Worm (Caenorhabditis elegans): ENCODE measurements around the gene ccm-3.
A peak's percentile ranks its signal among the peaks of the same experiment; 100 is the strongest.

The ccm-3 gene

DNA sequence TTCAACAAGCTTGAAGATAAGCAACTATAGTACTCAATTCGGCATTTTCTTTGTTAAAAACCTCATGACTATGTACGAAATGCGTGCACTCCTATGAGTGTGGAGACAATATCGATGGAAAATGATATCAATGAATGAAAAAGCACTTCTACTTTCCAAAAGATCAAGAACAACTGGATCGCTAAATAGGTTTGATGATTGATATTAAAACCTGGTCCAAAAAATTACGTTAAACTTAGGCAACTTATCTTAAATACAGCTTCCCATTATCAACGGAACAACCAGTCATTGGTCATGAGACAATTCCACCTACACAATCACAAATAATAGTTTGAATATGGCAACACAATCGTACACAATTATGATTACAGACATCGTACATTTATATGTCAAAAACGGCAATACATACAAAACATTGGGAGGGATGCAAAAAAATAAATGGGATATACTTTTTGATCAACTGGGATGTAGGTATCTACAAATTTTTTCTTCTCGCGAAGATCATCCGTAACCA lies 47.3 kb downstream of the ccm-3 start:
- TF ChIP-seq elt-3 (tag; optimal IDR thresholded peaks at IDR 0.05) (no peak), ztf-11 (tag; optimal IDR thresholded peaks at IDR 0.05) (no peak), nhr-76 (tag; optimal IDR thresholded peaks at IDR 0.05) (no peak), lsy-2 (tag; optimal IDR thresholded peaks at IDR 0.05) (no peak), unc-39 (tag; optimal IDR thresholded peaks at IDR 0.05) (no peak), mep-1 (tag; optimal IDR thresholded peaks at IDR 0.05) (no peak), ham-2 (GFP tag; optimal IDR thresholded peaks at IDR 0.05) (no peak), blmp-1 (tag; optimal IDR thresholded peaks at IDR 0.05) (no peak), ceh-43 (GFP tag; optimal IDR thresholded peaks at IDR 0.05) (no peak), cnd-1 (tag; optimal IDR thresholded peaks at IDR 0.05) (no peak), sem-2 (GFP tag; optimal IDR thresholded peaks at IDR 0.05) (no peak), flh-1 (GFP tag; optimal IDR thresholded peaks at IDR 0.05) (no peak), unc-62 (GFP tag; optimal IDR thresholded peaks at IDR 0.05) (no peak), M03D4.4 (tag; optimal IDR thresholded peaks at IDR 0.05) (no peak), bed-3 (GFP tag; optimal IDR thresholded peaks at IDR 0.05) (no peak)

DNA sequence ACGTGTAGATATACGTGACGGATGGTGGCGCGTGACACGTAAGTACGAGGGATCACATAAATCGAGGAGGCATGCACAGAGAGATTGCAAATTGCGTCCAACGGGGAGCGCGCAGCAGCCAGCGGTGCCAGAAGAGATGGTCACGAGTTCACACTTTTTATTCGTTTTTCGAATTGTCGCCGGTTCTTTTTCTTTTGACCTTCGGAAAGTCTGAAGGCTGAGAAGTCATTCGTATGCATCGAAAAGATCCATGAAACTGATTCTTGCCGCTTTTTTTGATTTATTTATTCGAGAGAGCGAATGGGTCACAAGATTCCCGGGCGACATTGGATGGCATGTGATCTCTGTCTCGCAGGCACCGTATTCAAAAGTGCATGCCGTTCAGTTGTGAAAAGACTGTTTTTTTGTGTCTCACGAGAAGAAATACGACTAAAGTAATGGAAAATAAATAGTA lies 48.1 kb downstream of the ccm-3 start:
- no peak for TF ChIP-seq nhr-12 (tag; optimal IDR thresholded peaks at IDR 0.05)
- no peak for TF ChIP-seq ztf-11 (tag; optimal IDR thresholded peaks at IDR 0.05)
- TF ChIP-seq cnd-1 (tag; optimal IDR thresholded peaks at IDR 0.05) = no peak
- no peak for TF ChIP-seq M03D4.4 (tag; optimal IDR thresholded peaks at IDR 0.05)
- no peak for TF ChIP-seq lsy-2 (tag; optimal IDR thresholded peaks at IDR 0.05)
- TF ChIP-seq nhr-2 (tag; optimal IDR thresholded peaks at IDR 0.05) = no peak
- no peak for TF ChIP-seq sem-2 (GFP tag; optimal IDR thresholded peaks at IDR 0.05)
- TF ChIP-seq drap-1 (GFP tag; optimal IDR thresholded peaks at IDR 0.05) = no peak
- TF ChIP-seq unc-120 (tag; optimal IDR thresholded peaks at IDR 0.05; ENCODE audit: poor library complexity, severe bottlenecking) = no peak
- no peak for TF ChIP-seq ceh-43 (GFP tag; optimal IDR thresholded peaks at IDR 0.05)
- no peak for TF ChIP-seq nhr-237 (tag; optimal IDR thresholded peaks at IDR 0.05)
- TF ChIP-seq blmp-1 (tag; optimal IDR thresholded peaks at IDR 0.05) = no peak
- no peak for TF ChIP-seq unc-62 (GFP tag; optimal IDR thresholded peaks at IDR 0.05)
- no peak for TF ChIP-seq ham-2 (GFP tag; optimal IDR thresholded peaks at IDR 0.05)

DNA sequence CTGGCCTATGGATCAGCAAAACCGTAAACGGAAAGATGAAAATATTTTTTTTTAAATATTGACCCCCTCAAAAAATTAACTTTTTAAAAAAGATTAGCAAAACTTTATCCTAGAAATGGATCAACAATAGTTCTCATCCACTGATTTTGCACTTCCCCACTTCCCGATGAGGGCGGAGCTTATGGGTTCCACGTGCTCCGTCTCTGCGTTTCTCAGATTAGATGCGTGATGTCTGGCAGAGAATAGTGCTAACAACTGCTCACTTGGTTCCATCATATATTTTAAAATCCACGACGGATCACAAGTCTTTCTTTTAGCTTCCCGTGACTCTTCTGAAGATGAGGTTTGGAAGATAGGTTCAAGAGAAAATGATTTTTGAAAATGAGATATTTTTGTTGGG lies 48.7 kb downstream of the ccm-3 start:
- TF ChIP-seq nhr-237 (tag; optimal IDR thresholded peaks at IDR 0.05) (no peak), tbx-8 (GFP tag; optimal IDR thresholded peaks at IDR 0.05) (no peak), mep-1 (tag; optimal IDR thresholded peaks at IDR 0.05) (no peak), ces-1 (GFP tag; optimal IDR thresholded peaks at IDR 0.05) (no peak), ceh-39 (tag; optimal IDR thresholded peaks at IDR 0.05) (no peak), ceh-83 (GFP tag; optimal IDR thresholded peaks at IDR 0.05) (no peak), blmp-1 (tag; optimal IDR thresholded peaks at IDR 0.05) (no peak), nhr-12 (tag; optimal IDR thresholded peaks at IDR 0.05) (no peak), flh-1 (GFP tag; optimal IDR thresholded peaks at IDR 0.05) (no peak), nhr-28 (tag; optimal IDR thresholded peaks at IDR 0.05) (no peak), elt-3 (tag; optimal IDR thresholded peaks at IDR 0.05) (no peak), bed-3 (GFP tag; optimal IDR thresholded peaks at IDR 0.05) (no peak), ham-2 (GFP tag; optimal IDR thresholded peaks at IDR 0.05) (no peak), unc-120 (tag; optimal IDR thresholded peaks at IDR 0.05; ENCODE audit: poor library complexity, severe bottlenecking) (peak; percentile 85), nhr-76 (tag; optimal IDR thresholded peaks at IDR 0.05) (no peak), zip-8 (tag; optimal IDR thresholded peaks at IDR 0.05) (no peak), sptf-1 (tag; optimal IDR thresholded peaks at IDR 0.05) (no peak), cnd-1 (tag; optimal IDR thresholded peaks at IDR 0.05) (no peak), nhr-2 (tag; optimal IDR thresholded peaks at IDR 0.05) (no peak), unc-62 (GFP tag; optimal IDR thresholded peaks at IDR 0.05) (peak; percentile 13), M03D4.4 (tag; optimal IDR thresholded peaks at IDR 0.05) (no peak), hlh-1 (tag; optimal IDR thresholded peaks at IDR 0.05) (peak; percentile 85), drap-1 (GFP tag; optimal IDR thresholded peaks at IDR 0.05) (no peak), lsy-2 (tag; optimal IDR thresholded peaks at IDR 0.05) (no peak), pha-4 (tag; optimal IDR thresholded peaks at IDR 0.05) (no peak)

DNA sequence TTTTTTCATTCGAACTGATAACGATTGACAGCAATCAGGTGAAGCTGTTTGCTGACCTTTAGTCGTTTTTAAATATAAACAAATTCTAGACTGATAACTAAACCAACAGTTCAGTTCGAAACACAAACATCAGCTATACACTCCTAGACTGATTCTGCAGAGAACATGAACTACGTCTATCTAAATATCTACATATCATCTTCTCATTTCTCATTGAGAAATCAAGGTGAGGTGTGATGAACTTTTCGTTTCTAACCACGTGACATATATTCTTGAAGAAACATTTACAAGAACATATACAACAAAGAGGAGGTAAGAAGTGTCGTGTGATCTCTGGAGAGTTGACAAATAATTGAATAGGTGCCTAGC lies 49.9 kb downstream of the ccm-3 start:
- TF ChIP-seq M03D4.4 (tag; optimal IDR thresholded peaks at IDR 0.05) (no peak), ztf-11 (tag; optimal IDR thresholded peaks at IDR 0.05) (no peak), elt-1 (tag; optimal IDR thresholded peaks at IDR 0.05; ENCODE audit: borderline replicate concordance, insufficient read depth) (no peak), cnd-1 (tag; optimal IDR thresholded peaks at IDR 0.05) (no peak), tbx-8 (GFP tag; optimal IDR thresholded peaks at IDR 0.05) (no peak)
